Worm (Caenorhabditis elegans) whole organism, L4 larva: Measurements from ENCODE around the gene msp-63.

Experiments used
- F37D6.2 ChIP-seq: sonication (generic microtip); optimal IDR thresholded peaks from 2 replicates; lab custom pipeline; 2016; ENCODE audit warnings: mild to moderate bottlenecking, missing genetic modification characterization, missing compliant biosample characterization
- Y105C5A.15 ChIP-seq: fragments of 200-800 bp; sonication (Bioruptor generic); IDR thresholded peaks from 2 replicates; pipeline ENCODE4 v1.3.6; 2022; ENCODE audit warnings: missing genetic modification characterization, missing compliant biosample characterization
- ZK337.2 ChIP-seq: fragments of 200-800 bp; sonication (Bioruptor generic); IDR thresholded peaks from 2 replicates; pipeline ENCODE4 v1.3.6; 2022; ENCODE audit warnings: missing genetic modification reagents, missing genetic modification characterization, missing compliant biosample characterization
- ZK546.5 ChIP-seq, 2 experiments: sonication (generic microtip); optimal IDR thresholded peaks; 2 replicates each; lab custom pipeline; 2017; ENCODE audit warnings: missing biosample characterization in 2 of 2, missing genetic modification characterization in 2 of 2
- aha-1 ChIP-seq: fragments of 150-350 bp; peaks from one replicate; lab custom pipeline; 2014; ENCODE audit warnings: missing biosample characterization, missing genetic modification characterization
- aly-2 ChIP-seq: sonication (generic microtip); optimal IDR thresholded peaks from 2 replicates; lab custom pipeline; 2018; ENCODE audit warnings: missing biosample characterization, missing genetic modification characterization
- attf-4 ChIP-seq: sonication (generic microtip); optimal IDR thresholded peaks from 3 replicates; lab custom pipeline; 2017; ENCODE audit warnings: missing biosample characterization, missing genetic modification characterization
- ceh-20 ChIP-seq: fragments of 200-800 bp; sonication (Bioruptor generic); IDR thresholded peaks from 2 replicates; pipeline ENCODE4 v1.3.6; 2022; ENCODE audit warnings: missing genetic modification reagents, missing genetic modification characterization, missing compliant biosample characterization
- ceh-32 ChIP-seq: sonication (generic microtip); optimal IDR thresholded peaks from 2 replicates; lab custom pipeline; 2016; ENCODE audit warnings: mild to moderate bottlenecking, missing genetic modification characterization, missing compliant biosample characterization; ENCODE audit not compliant: poor library complexity
- ceh-44 ChIP-seq: fragments of 200-800 bp; sonication (Bioruptor generic); IDR thresholded peaks from 2 replicates; pipeline ENCODE4 v1.3.6; 2022; ENCODE audit warnings: missing genetic modification reagents, missing genetic modification characterization, missing compliant biosample characterization
- ceh-82 ChIP-seq: sonication (generic microtip); optimal IDR thresholded peaks from 2 replicates; lab custom pipeline; 2017; ENCODE audit warnings: missing biosample characterization, missing genetic modification characterization
- ctbp-1 ChIP-seq: fragments of 200-800 bp; sonication (Bioruptor generic); IDR thresholded peaks from 2 replicates; pipeline ENCODE4 v1.3.6; 2022; ENCODE audit warnings: missing genetic modification reagents, missing genetic modification characterization, missing compliant biosample characterization
- daf-12 ChIP-seq: fragments of 150-350 bp; optimal IDR thresholded peaks from 2 replicates; lab custom pipeline; 2014; ENCODE audit warnings: missing biosample characterization, missing genetic modification reagents, missing genetic modification characterization
- daf-16 ChIP-seq, 3 experiments: sonication (generic microtip); optimal IDR thresholded peaks; 2 replicates each; lab custom pipeline; 2016 to 2017; ENCODE audit warnings: missing genetic modification characterization in 3 of 3, missing genetic modification reagents in 3 of 3, mild to moderate bottlenecking in 2 of 3, missing compliant biosample characterization in 2 of 3, missing biosample characterization in 1 of 3, moderate library complexity in 1 of 3
- daf-19 ChIP-seq: fragments of 200-800 bp; sonication (Bioruptor generic); conservative IDR thresholded peaks from 2 replicates; pipeline ENCODE4 v1.3.6; 2022; ENCODE audit warnings: missing genetic modification characterization, missing compliant biosample characterization
- daf-8 ChIP-seq: fragments of 200-800 bp; sonication (Bioruptor generic); IDR thresholded peaks from 2 replicates; pipeline ENCODE4 v1.3.6; 2022; ENCODE audit warnings: missing genetic modification characterization, missing compliant biosample characterization
- dmd-9 ChIP-seq: fragments of 200-800 bp; sonication (Bioruptor generic); IDR thresholded peaks from 2 replicates; pipeline ENCODE4 v1.3.6; 2022; ENCODE audit warnings: missing genetic modification reagents, missing genetic modification characterization, missing compliant biosample characterization
- dpl-1 ChIP-seq: fragments of 150-350 bp; optimal IDR thresholded peaks from 2 replicates; lab custom pipeline; 2014; ENCODE audit warnings: missing biosample characterization, missing genetic modification reagents, missing genetic modification characterization
- dve-1 ChIP-seq: sonication (generic microtip); optimal IDR thresholded peaks from 2 replicates; lab custom pipeline; 2017; ENCODE audit warnings: antibody characterized with exemption, mild to moderate bottlenecking, missing genetic modification characterization, missing compliant biosample characterization; ENCODE audit not compliant: insufficient read depth
- egl-27 ChIP-seq: sonication (generic microtip); optimal IDR thresholded peaks from 3 replicates; lab custom pipeline; 2017; ENCODE audit warnings: missing biosample characterization, missing genetic modification reagents, missing genetic modification characterization
- egl-43 ChIP-seq: fragments of 200-800 bp; sonication (Bioruptor generic); IDR thresholded peaks from 2 replicates; pipeline ENCODE4 v1.3.6; 2022; ENCODE audit warnings: missing genetic modification reagents, missing genetic modification characterization, missing compliant biosample characterization
- hif-1 ChIP-seq, 2 experiments: sonication (generic microtip); optimal IDR thresholded peaks; 2 replicates each; lab custom pipeline; 2016 to 2017; ENCODE audit warnings: missing compliant biosample characterization in 2 of 2, missing genetic modification characterization in 2 of 2, missing genetic modification reagents in 2 of 2, missing genotype in 2 of 2, mild to moderate bottlenecking in 1 of 2
- hmg-1.1 ChIP-seq: fragments of 200-800 bp; sonication (Bioruptor generic); IDR thresholded peaks from 2 replicates; pipeline ENCODE4 v1.3.6; 2022; ENCODE audit warnings: missing genetic modification reagents, missing genetic modification characterization, missing compliant biosample characterization
- lin-13 ChIP-seq: fragments of 150-350 bp; optimal IDR thresholded peaks from 2 replicates; lab custom pipeline; 2014; ENCODE audit warnings: missing biosample characterization, missing genetic modification reagents, missing genetic modification characterization
- madf-5 ChIP-seq, 2 experiments: fragments of 200-800 bp; sonication (Bioruptor generic); IDR thresholded peaks; 2 replicates each; pipeline ENCODE4 v1.3.6; 2022; ENCODE audit warnings: missing compliant biosample characterization in 2 of 2, missing genetic modification characterization in 2 of 2
- madf-9 ChIP-seq: fragments of 200-800 bp; sonication (Bioruptor generic); conservative IDR thresholded peaks from 2 replicates; pipeline ENCODE4 v1.3.6; 2022; ENCODE audit warnings: missing genetic modification reagents, missing genetic modification characterization, missing compliant biosample characterization
- mdl-1 ChIP-seq, 2 experiments: fragments of 150-350 bp in 1 of 2; sonication (generic microtip) in 1 of 2; optimal IDR thresholded peaks; 2 replicates each; lab custom pipeline; 2014 to 2017; ENCODE audit warnings: missing biosample characterization in 2 of 2, missing genetic modification characterization in 2 of 2
- mep-1 ChIP-seq: fragments of 150-350 bp; sonication (generic microtip); optimal IDR thresholded peaks from 3 replicates; lab custom pipeline; 2014; ENCODE audit warnings: missing biosample characterization, missing genetic modification characterization
- mes-2 ChIP-seq: sonication (generic microtip); optimal IDR thresholded peaks from 2 replicates; lab custom pipeline; 2016; ENCODE audit warnings: missing genotype, mild to moderate bottlenecking, missing genetic modification characterization, missing compliant biosample characterization; ENCODE audit not compliant: poor library complexity, severe bottlenecking
- nhr-102 ChIP-seq: sonication (generic microtip); optimal IDR thresholded peaks from 2 replicates; lab custom pipeline; 2016; ENCODE audit warnings: mild to moderate bottlenecking, missing genetic modification characterization, moderate library complexity, missing compliant biosample characterization
- nhr-11 ChIP-seq: fragments of 150-350 bp; optimal IDR thresholded peaks from 2 replicates; lab custom pipeline; 2014; ENCODE audit warnings: missing biosample characterization, missing genetic modification characterization
- nhr-25 ChIP-seq: sonication (generic microtip); optimal IDR thresholded peaks from 2 replicates; lab custom pipeline; 2017; ENCODE audit warnings: missing genetic modification characterization, mild to moderate bottlenecking, missing compliant biosample characterization, antibody characterized with exemption, moderate library complexity, borderline replicate concordance; ENCODE audit not compliant: insufficient read depth
- nhr-41 ChIP-seq: fragments of 200-800 bp; sonication (Bioruptor generic); IDR thresholded peaks from 2 replicates; pipeline ENCODE4 v1.3.6; 2022; ENCODE audit warnings: missing genetic modification reagents, missing genetic modification characterization, missing compliant biosample characterization
- nhr-42 ChIP-seq: fragments of 200-800 bp; sonication (Bioruptor generic); IDR thresholded peaks from 2 replicates; pipeline ENCODE4 v1.3.6; 2022; ENCODE audit warnings: missing genetic modification characterization, missing compliant biosample characterization
- nhr-76 ChIP-seq: fragments of 150-350 bp; optimal IDR thresholded peaks from 2 replicates; lab custom pipeline; 2014; ENCODE audit warnings: missing biosample characterization, missing genetic modification characterization
- nhr-77 ChIP-seq: fragments of 150-350 bp; optimal IDR thresholded peaks from 2 replicates; lab custom pipeline; 2014; ENCODE audit warnings: missing biosample characterization, missing genetic modification characterization
- pha-4 ChIP-seq, 2 experiments: fragments of 150-350 bp in 1 of 2; fragments of 200-800 bp in 1 of 2; sonication (Bioruptor generic) in 1 of 2; IDR thresholded peaks in 1 of 2; optimal IDR thresholded peaks in 1 of 2; 2 replicates each; pipeline versions ENCODE4 v1.3.6 to Lab custom; 2014 to 2022; ENCODE audit warnings: missing genetic modification characterization in 2 of 2, missing genetic modification reagents in 2 of 2, missing biosample characterization in 1 of 2, missing compliant biosample characterization in 1 of 2
- php-3 ChIP-seq: fragments of 200-800 bp; sonication (Bioruptor generic); IDR thresholded peaks from 2 replicates; pipeline ENCODE4 v1.3.6; 2022; ENCODE audit warnings: missing genetic modification reagents, missing genetic modification characterization, missing compliant biosample characterization
- pqm-1 ChIP-seq: sonication (generic microtip); optimal IDR thresholded peaks from 2 replicates; lab custom pipeline; 2017; ENCODE audit warnings: missing biosample characterization, missing genetic modification characterization
- sdz-12 ChIP-seq: fragments of 200-800 bp; sonication (Bioruptor generic); optimal IDR thresholded peaks from 2 replicates; lab custom pipeline; 2018; ENCODE audit warnings: mild to moderate bottlenecking, missing genetic modification characterization, missing compliant biosample characterization
- set-16 ChIP-seq: fragments of 200-800 bp; sonication (Bioruptor generic); IDR thresholded peaks from 2 replicates; pipeline ENCODE4 v1.3.6; 2022; ENCODE audit warnings: missing genetic modification reagents, missing genetic modification characterization, missing compliant biosample characterization
- snpc-1.2 ChIP-seq: fragments of 200-800 bp; sonication (Bioruptor generic); IDR thresholded peaks from 2 replicates; pipeline ENCODE4 v1.3.6; 2022; ENCODE audit warnings: missing genetic modification reagents, missing genetic modification characterization, missing compliant biosample characterization
- spr-1 ChIP-seq: sonication (generic microtip); optimal IDR thresholded peaks from 2 replicates; lab custom pipeline; 2016; ENCODE audit warnings: mild to moderate bottlenecking, missing genetic modification characterization, missing compliant biosample characterization
- unc-130 ChIP-seq: sonication (generic microtip); optimal IDR thresholded peaks from 2 replicates; lab custom pipeline; 2016; ENCODE audit warnings: missing genetic modification reagents, missing genetic modification characterization, missing compliant biosample characterization
- zag-1 ChIP-seq: fragments of 150-350 bp; optimal IDR thresholded peaks from 2 replicates; lab custom pipeline; 2014; ENCODE audit warnings: missing biosample characterization, missing genetic modification characterization
- zip-11 ChIP-seq: fragments of 200-800 bp; sonication (Bioruptor generic); IDR thresholded peaks from 2 replicates; pipeline ENCODE4 v1.3.6; 2022; ENCODE audit warnings: missing genetic modification characterization, missing compliant biosample characterization

msp-63 gene

ce11 chrII:5781935-5782921 is 15.0 kb downstream of the msp-63 start, which contains the start of gene K05F1.6 (continued):
- TF ChIP-seq hif-1 (tag; optimal IDR thresholded peaks at IDR 0.05; lab: Kevin White, UChicago) (peak in 1 of 2 experiments; percentile 12), aha-1 (peak; percentile 96), php-3 (GFP tag; lab: Robert Waterston, UW) (peak; percentile 65), unc-130 (GFP tag; lab: Kevin White, UChicago) (peak; percentile 78), zag-1 (tag; lab: Kevin White, UChicago) (no peak), nhr-11 (tag; lab: Kevin White, UChicago) (no peak), nhr-42 (GFP tag; lab: Robert Waterston, UW) (peak; percentile 63; the same call in 1 of the 2 replicates), madf-5 (GFP tag; IDR thresholded peaks at IDR 0.05; lab: Robert Waterston, UW) (0 out of 4 replicates have a peak, but pooled peaks have one; percentile 38 to 52), mdl-1 (tag; optimal IDR thresholded peaks at IDR 0.05; lab: Kevin White, UChicago) (peak in 1 of 2 experiments; percentile 17), egl-27 (tag; lab: Kevin White, UChicago) (no peak), set-16 (GFP tag; lab: Robert Waterston, UW) (no peak; the same call in none of the 2 replicates), Y105C5A.15 (GFP tag; lab: Robert Waterston, UW) (0 out of 2 replicates have a peak, but pooled peaks have one; percentile 38), dpl-1 (GFP tag; lab: Kevin White, UChicago) (peak; percentile 12), nhr-25 (tag; lab: Kevin White, UChicago) (no peak), nhr-77 (tag; lab: Kevin White, UChicago) (no peak), dve-1 (tag; lab: Kevin White, UChicago) (peak; percentile 69), ZK546.5 (tag; optimal IDR thresholded peaks at IDR 0.05; lab: Kevin White, UChicago) (no peak), egl-43 (no peak; the same call in 1 of the 2 replicates), ZK337.2 (GFP tag; lab: Robert Waterston, UW) (peak; percentile 56; the same call in 1 of the 2 replicates), hmg-1.1 (GFP tag; lab: Robert Waterston, UW) (peak; percentile 66), nhr-102 (peak; percentile 83), daf-16 (GFP tag; optimal IDR thresholded peaks at IDR 0.05; lab: Kevin White, UChicago) (peak; percentile 75 to 88), daf-16 (tag; optimal IDR thresholded peaks at IDR 0.05; lab: Kevin White, UChicago) (peak; percentile 50), daf-19 (GFP tag; lab: Robert Waterston, UW) (no peak), snpc-1.2 (GFP tag; lab: Robert Waterston, UW) (peak; percentile 85), lin-13 (GFP tag; lab: Kevin White, UChicago) (peak; percentile 65), madf-9 (GFP tag; lab: Robert Waterston, UW) (peak; percentile 38; the same call in 1 of the 2 replicates), nhr-76 (no peak), sdz-12 (GFP tag; lab: Kevin White, UChicago) (peak; percentile 71), F37D6.2 (tag; lab: Kevin White, UChicago) (peak; percentile 31), ctbp-1 (GFP tag; lab: Robert Waterston, UW) (peak; percentile 66), daf-8 (GFP tag; lab: Robert Waterston, UW) (no peak), dmd-9 (GFP tag; lab: Robert Waterston, UW) (peak; percentile 60; the same call in 1 of the 2 replicates), ceh-32 (tag; lab: Kevin White, UChicago) (no peak), daf-12 (tag; lab: Kevin White, UChicago) (no peak), spr-1 (tag; lab: Kevin White, UChicago) (peak; percentile 70), aly-2 (tag; lab: Kevin White, UChicago) (no peak), ceh-44 (GFP tag; lab: Robert Waterston, UW) (peak; percentile 100), ceh-82 (tag; lab: Kevin White, UChicago) (no peak), mes-2 (peak; percentile 79), ceh-20 (peak; percentile 66; the same call in 1 of the 2 replicates), pqm-1 (tag; lab: Kevin White, UChicago) (no peak), mep-1 (tag; lab: Kevin White, UChicago) (peak; percentile 65), pha-4 (GFP tag; IDR thresholded peaks at IDR 0.05; lab: Robert Waterston, UW) (peak; percentile 85; the same call in 1 of the 2 replicates), pha-4 (tag; optimal IDR thresholded peaks at IDR 0.05; lab: Kevin White, UChicago) (no peak), nhr-41 (peak; percentile 81), zip-11 (0 out of 2 replicates have a peak, but pooled peaks have one; percentile 37), attf-4 (tag; lab: Kevin White, UChicago) (no peak)
